Fruit fly (Drosophila melanogaster): ENCODE measurements around the gene CG13386.

Gene CG13386

dm6 chr2L:8394840-8395239 is 4.0 kb upstream of the CG13386 start, which contains the start of gene Peritrophin-15b:
Peritrophin-15b (minus strand) TSS chr2L:8394940.
- TF ChIP-seq bab1 (GFP tag; optimal IDR thresholded peaks at IDR 0.05) (no peak), pad (GFP tag; optimal IDR thresholded peaks at IDR 0.05) (no peak), tj (GFP tag; optimal IDR thresholded peaks at IDR 0.05) (no peak), CG11617 (GFP tag; optimal IDR thresholded peaks at IDR 0.05) (no peak), CG5204 (GFP tag; optimal IDR thresholded peaks at IDR 0.05) (no peak), Hr96 (GFP tag; optimal IDR thresholded peaks at IDR 0.05) (no peak), toe (GFP tag; optimal IDR thresholded peaks at IDR 0.05) (no peak), ovo (GFP tag; optimal IDR thresholded peaks at IDR 0.05) (no peak), CG12768 (GFP tag; optimal IDR thresholded peaks at IDR 0.05) (no peak), Mnt (GFP tag; optimal IDR thresholded peaks at IDR 0.05) (no peak), CG7045 (GFP tag; optimal IDR thresholded peaks at IDR 0.05) (no peak), CG33017 (tag; optimal IDR thresholded peaks at IDR 0.05) (no peak), cnc (optimal IDR thresholded peaks at IDR 0.05) (no peak), CG14711 (tag; optimal IDR thresholded peaks at IDR 0.05) (no peak), Crg-1 (GFP tag; optimal IDR thresholded peaks at IDR 0.05) (no peak), kay (GFP tag; ENCODE audit: borderline replicate concordance) (no peak), CG1620 (GFP tag; optimal IDR thresholded peaks at IDR 0.05) (no peak), cic (GFP tag; optimal IDR thresholded peaks at IDR 0.05) (no peak), CG7101 (tag; optimal IDR thresholded peaks at IDR 0.05) (no peak)

dm6 chr2L:8395996-8396699 is 2.7 kb upstream of the CG13386 start, which contains the start of the genes Peritrophin-15a and CG13385:
Peritrophin-15a (minus strand) TSS chr2L:8396096.
CG13385 (plus strand) TSS chr2L:8396649.
- TF ChIP-seq CG1620 (GFP tag; optimal IDR thresholded peaks at IDR 0.05) (no peak), CG14711 (tag; optimal IDR thresholded peaks at IDR 0.05) (no peak), cnc (optimal IDR thresholded peaks at IDR 0.05) (no peak), CG5204 (GFP tag; optimal IDR thresholded peaks at IDR 0.05) (no peak), pad (GFP tag; optimal IDR thresholded peaks at IDR 0.05) (no peak), Crg-1 (GFP tag; optimal IDR thresholded peaks at IDR 0.05) (no peak), toe (GFP tag; optimal IDR thresholded peaks at IDR 0.05) (no peak), bab1 (GFP tag; optimal IDR thresholded peaks at IDR 0.05) (no peak), CG11617 (GFP tag; optimal IDR thresholded peaks at IDR 0.05) (no peak), CG7101 (tag; optimal IDR thresholded peaks at IDR 0.05) (no peak), cic (GFP tag; optimal IDR thresholded peaks at IDR 0.05) (no peak), tj (GFP tag; optimal IDR thresholded peaks at IDR 0.05) (no peak), CG12768 (GFP tag; optimal IDR thresholded peaks at IDR 0.05) (no peak), Mnt (GFP tag; optimal IDR thresholded peaks at IDR 0.05) (no peak), ovo (GFP tag; optimal IDR thresholded peaks at IDR 0.05) (no peak), Clk (GFP tag; optimal IDR thresholded peaks at IDR 0.05) (no peak), CG7045 (GFP tag; optimal IDR thresholded peaks at IDR 0.05) (no peak), CG33017 (tag; optimal IDR thresholded peaks at IDR 0.05) (no peak), Hr96 (GFP tag; optimal IDR thresholded peaks at IDR 0.05) (no peak)

dm6 chr2L:8399863-8400598 is 1.2 kb downstream of the CG13386 start, which contains the start of gene CG31898:
CG31898 (plus strand) TSS chr2L:8400421.
- TF ChIP-seq Mnt (GFP tag; optimal IDR thresholded peaks at IDR 0.05) = no peak
- TF ChIP-seq CG1620 (GFP tag; optimal IDR thresholded peaks at IDR 0.05) = no peak
- TF ChIP-seq toe (GFP tag; optimal IDR thresholded peaks at IDR 0.05) = no peak
- peak; percentile 79 for TF ChIP-seq cic (GFP tag; optimal IDR thresholded peaks at IDR 0.05)
- TF ChIP-seq bab1 (GFP tag; optimal IDR thresholded peaks at IDR 0.05) = peak; percentile 26
- no peak for TF ChIP-seq tj (GFP tag; optimal IDR thresholded peaks at IDR 0.05)
- no peak for TF ChIP-seq CG12768 (GFP tag; optimal IDR thresholded peaks at IDR 0.05)
- no peak for TF ChIP-seq pad (GFP tag; optimal IDR thresholded peaks at IDR 0.05)
- TF ChIP-seq Crg-1 (GFP tag; optimal IDR thresholded peaks at IDR 0.05) = no peak
- no peak for TF ChIP-seq CG7101 (tag; optimal IDR thresholded peaks at IDR 0.05)
- no peak for TF ChIP-seq kay (GFP tag; ENCODE audit: borderline replicate concordance)

- TF ChIP-seq Crg-1 (GFP tag; optimal IDR thresholded peaks at IDR 0.05) = no peak
- no peak for TF ChIP-seq Mnt (GFP tag; optimal IDR thresholded peaks at IDR 0.05)
Observed at dm6 chr2L:8402928-8403285, 4.1 kb downstream of the CG13386 start, which contains the start of gene fy. fy (minus strand) TSS chr2L:8403280.

- TF ChIP-seq bab1 (GFP tag; optimal IDR thresholded peaks at IDR 0.05) (peak; percentile 79), toe (GFP tag; optimal IDR thresholded peaks at IDR 0.05) (no peak), Mnt (GFP tag; optimal IDR thresholded peaks at IDR 0.05) (peak; percentile 80), CG12768 (GFP tag; optimal IDR thresholded peaks at IDR 0.05) (peak; percentile 37), CG33017 (tag; optimal IDR thresholded peaks at IDR 0.05) (no peak), ovo (GFP tag; optimal IDR thresholded peaks at IDR 0.05) (no peak), pad (GFP tag; optimal IDR thresholded peaks at IDR 0.05) (peak; percentile 47), CG5204 (GFP tag; optimal IDR thresholded peaks at IDR 0.05) (no peak), CG7101 (tag; optimal IDR thresholded peaks at IDR 0.05) (peak; percentile 56), cnc (optimal IDR thresholded peaks at IDR 0.05) (no peak), kay (GFP tag; ENCODE audit: borderline replicate concordance) (no peak), Crg-1 (GFP tag; optimal IDR thresholded peaks at IDR 0.05) (peak; percentile 43), Clk (GFP tag; optimal IDR thresholded peaks at IDR 0.05) (peak; percentile 8), tj (GFP tag; optimal IDR thresholded peaks at IDR 0.05) (peak; percentile 51), CG7045 (GFP tag; optimal IDR thresholded peaks at IDR 0.05) (no peak), Hr96 (GFP tag; optimal IDR thresholded peaks at IDR 0.05) (no peak), CG1620 (GFP tag; optimal IDR thresholded peaks at IDR 0.05) (peak; percentile 11), cic (GFP tag; optimal IDR thresholded peaks at IDR 0.05) (peak; percentile 80), CG11617 (GFP tag; optimal IDR thresholded peaks at IDR 0.05) (peak; percentile 50), CG14711 (tag; optimal IDR thresholded peaks at IDR 0.05) (no peak)
Observed at dm6 chr2L:8403286-8404270, 4.8 kb downstream of the CG13386 start, which contains the start of gene emb. emb (plus strand) TSS chr2L:8403573.
